Fruit fly (Drosophila melanogaster) whole organism, embryonic: Measurements from ENCODE around the gene CG10298.

ENCODE experiments used
- Abd-B ChIP-seq: fragments of 200-800 bp; sonication (Bioruptor generic); optimal IDR thresholded peaks from 2 replicates; lab custom pipeline; 2018; ENCODE audit warnings: missing biosample characterization, mild to moderate bottlenecking, missing genetic modification characterization, moderate library complexity
- Awh ChIP-seq: fragments of 200-800 bp; sonication (Bioruptor generic); IDR thresholded peaks from 2 replicates; pipeline ENCODE4, ENCODE4 v1.3.6; 2022; ENCODE audit warnings: missing biosample characterization, missing genetic modification characterization
- B-H1 ChIP-seq: fragments of 200-800 bp; sonication (Bioruptor generic); IDR thresholded peaks from 3 replicates; pipeline ENCODE4 v1.3.6; 2022; ENCODE audit warnings: missing biosample characterization, missing genetic modification characterization
- BEAF-32 ChIP-seq: fragments of 200-800 bp; sonication (Bioruptor generic); optimal IDR thresholded peaks from 3 replicates; lab custom pipeline; 2017; ENCODE audit warnings: missing biosample characterization, missing genetic modification characterization, mild to moderate bottlenecking, moderate library complexity, missing genetic modification reagents
- CG10366 ChIP-seq: fragments of 200-800 bp; sonication (Bioruptor generic); IDR thresholded peaks from 2 replicates; pipeline ENCODE4 v1.3.6; 2022; ENCODE audit warnings: missing biosample characterization, missing genetic modification characterization
- CG11456 ChIP-seq: fragments of 200-800 bp; sonication (Bioruptor generic); IDR thresholded peaks from 3 replicates; pipeline ENCODE4 v1.3.6; 2022; ENCODE audit warnings: missing biosample characterization, missing genetic modification characterization
- CG12299 ChIP-seq: fragments of 200-800 bp; sonication (Bioruptor generic); optimal IDR thresholded peaks from 2 replicates; lab custom pipeline; 2018; ENCODE audit warnings: missing biosample characterization, mild to moderate bottlenecking, missing genetic modification characterization
- CG1233 ChIP-seq: fragments of 200-800 bp; sonication (Bioruptor generic); optimal IDR thresholded peaks from 4 replicates; lab custom pipeline; 2018; ENCODE audit warnings: missing biosample characterization, mild to moderate bottlenecking, missing genetic modification characterization
- CG14441 ChIP-seq: fragments of 200-800 bp; sonication (Bioruptor generic); IDR thresholded peaks from 2 replicates; pipeline ENCODE4 v1.3.6; 2022; ENCODE audit warnings: missing biosample characterization, missing genetic modification characterization
- CG1529 ChIP-seq: fragments of 200-800 bp; sonication (Bioruptor generic); optimal IDR thresholded peaks from 3 replicates; lab custom pipeline; 2018; ENCODE audit warnings: missing biosample characterization, missing genetic modification characterization
- CG17568 ChIP-seq: fragments of 200-800 bp; sonication (Bioruptor generic); optimal IDR thresholded peaks from 2 replicates; lab custom pipeline; 2018; ENCODE audit warnings: missing biosample characterization, mild to moderate bottlenecking, missing genetic modification characterization, moderate library complexity
- CG18476 ChIP-seq: fragments of 200-800 bp; sonication (Bioruptor generic); optimal IDR thresholded peaks from 2 replicates; lab custom pipeline; 2016; ENCODE audit warnings: missing biosample characterization, mild to moderate bottlenecking, missing genetic modification characterization
- CG30403 ChIP-seq: fragments of 200-800 bp; sonication (Bioruptor generic); optimal IDR thresholded peaks from 3 replicates; lab custom pipeline; 2016; ENCODE audit warnings: missing biosample characterization, missing genetic modification characterization
- CG3163 ChIP-seq: fragments of 200-800 bp; sonication (Bioruptor generic); optimal IDR thresholded peaks from 3 replicates; lab custom pipeline; 2016; ENCODE audit warnings: missing biosample characterization, missing genetic modification characterization
- CG3407 ChIP-seq: fragments of 200-800 bp; sonication (Bioruptor generic); optimal IDR thresholded peaks from 2 replicates; lab custom pipeline; 2018; ENCODE audit warnings: missing biosample characterization, mild to moderate bottlenecking, missing genetic modification characterization
- CG34422 ChIP-seq: fragments of 200-800 bp; sonication (Bioruptor generic); IDR thresholded peaks from 3 replicates; pipeline ENCODE4 v1.3.6; 2022; ENCODE audit warnings: missing biosample characterization, missing genetic modification characterization
- CG5180 ChIP-seq: fragments of 200-800 bp; sonication (Bioruptor generic); optimal IDR thresholded peaks from 3 replicates; lab custom pipeline; 2017; ENCODE audit warnings: missing biosample characterization, missing genetic modification characterization, mild to moderate bottlenecking, moderate library complexity, missing genetic modification reagents
- CG6654 ChIP-seq: fragments of 200-800 bp; sonication (Bioruptor generic); optimal IDR thresholded peaks from 2 replicates; lab custom pipeline; 2017; ENCODE audit warnings: missing biosample characterization, mild to moderate bottlenecking, missing genetic modification characterization
- CG6689 ChIP-seq: fragments of 200-800 bp; sonication (Bioruptor generic); IDR thresholded peaks from 2 replicates; pipeline ENCODE4 v1.3.6; 2022; ENCODE audit warnings: missing biosample characterization, missing genetic modification characterization
- CG6813 ChIP-seq: fragments of 200-800 bp; sonication (Bioruptor generic); optimal IDR thresholded peaks from 2 replicates; lab custom pipeline; 2017; ENCODE audit warnings: missing biosample characterization, missing genetic modification characterization, mild to moderate bottlenecking, moderate library complexity, missing genetic modification reagents
- CG7963 ChIP-seq: fragments of 200-800 bp; sonication (Bioruptor generic); IDR thresholded peaks from 3 replicates; pipeline ENCODE4 v1.3.6; 2022; ENCODE audit warnings: missing biosample characterization, missing genetic modification characterization; ENCODE audit not compliant: partially characterized antibody
- CG9932 ChIP-seq: fragments of 200-800 bp; sonication (Bioruptor generic); IDR thresholded peaks from 2 replicates; pipeline ENCODE4 v1.3.6; 2022; ENCODE audit warnings: missing biosample characterization, missing genetic modification characterization
- Dip2 ChIP-seq: fragments of 200-800 bp; sonication (Bioruptor generic); IDR thresholded peaks from 2 replicates; pipeline ENCODE4 v1.3.6; 2022; ENCODE audit warnings: missing biosample characterization, missing genetic modification characterization
- Dip3 ChIP-seq: fragments of 200-800 bp; sonication (Bioruptor generic); optimal IDR thresholded peaks from 3 replicates; lab custom pipeline; 2016; ENCODE audit warnings: missing biosample characterization, missing genetic modification characterization
- Dref ChIP-seq: fragments of 200-800 bp; sonication (Bioruptor generic); IDR thresholded peaks from 2 replicates; pipeline ENCODE4 v1.3.6; 2022; ENCODE audit warnings: missing biosample characterization, missing genetic modification characterization
- HLH3B ChIP-seq: fragments of 200-800 bp; sonication (Bioruptor generic); IDR thresholded peaks from 2 replicates; pipeline ENCODE4 v1.3.6; 2022; ENCODE audit warnings: missing biosample characterization, missing genetic modification characterization
- HmgD ChIP-seq: fragments of 200-800 bp; sonication (Bioruptor generic); optimal IDR thresholded peaks from 3 replicates; lab custom pipeline; 2016; ENCODE audit warnings: missing biosample characterization, missing genetic modification characterization
- Hsf ChIP-seq: fragments of 200-800 bp; sonication (Bioruptor generic); optimal IDR thresholded peaks from 3 replicates; lab custom pipeline; 2016; ENCODE audit warnings: missing biosample characterization, missing genetic modification characterization
- Stat92E ChIP-seq, 3 experiments: fragments of >200 bp in 2 of 3; fragments of 200-800 bp in 1 of 3; sonication (Bioruptor generic) in 1 of 3; optimal IDR thresholded peaks; 2 replicates each; lab custom pipeline; 2017 to 2019; ENCODE audit warnings: missing biosample characterization in 3 of 3, missing genetic modification characterization in 3 of 3, mild to moderate bottlenecking in 1 of 3, moderate library complexity in 1 of 3
- bsh ChIP-seq, 2 experiments: fragments of 200-800 bp; sonication (Bioruptor generic); optimal IDR thresholded peaks; 2 replicates each; lab custom pipeline; 2017 to 2018; ENCODE audit warnings: mild to moderate bottlenecking in 2 of 2, missing biosample characterization in 2 of 2, missing genetic modification characterization in 2 of 2, moderate library complexity in 1 of 2
- crc ChIP-seq: fragments of 200-800 bp; sonication (Bioruptor generic); optimal IDR thresholded peaks from 2 replicates; lab custom pipeline; 2016; ENCODE audit warnings: missing biosample characterization, missing genetic modification characterization
- dmrt11E ChIP-seq: fragments of 200-800 bp; sonication (Bioruptor generic); optimal IDR thresholded peaks from 3 replicates; lab custom pipeline; 2018; ENCODE audit warnings: missing biosample characterization, mild to moderate bottlenecking, missing genetic modification characterization, moderate library complexity
- eve ChIP-seq, 2 experiments: fragments of >200 bp; optimal IDR thresholded peaks; 2 replicates each; lab custom pipeline; 2017; ENCODE audit warnings: missing biosample characterization in 2 of 2, missing genetic modification characterization in 2 of 2
- fd3F ChIP-seq: fragments of 200-800 bp; sonication (Bioruptor generic); optimal IDR thresholded peaks from 2 replicates; lab custom pipeline; 2018; ENCODE audit warnings: missing biosample characterization, mild to moderate bottlenecking, missing genetic modification characterization, moderate library complexity
- fru ChIP-seq: fragments of >200 bp; optimal IDR thresholded peaks from 2 replicates; lab custom pipeline; 2017
- gsb ChIP-seq: fragments of 200-800 bp; sonication (Bioruptor generic); IDR thresholded peaks from 2 replicates; pipeline ENCODE4 v1.3.6; 2022; ENCODE audit warnings: missing biosample characterization, missing genetic modification characterization
- gsb-n ChIP-seq: fragments of 200-800 bp; sonication (Bioruptor generic); optimal IDR thresholded peaks from 3 replicates; lab custom pipeline; 2018; ENCODE audit warnings: missing biosample characterization, mild to moderate bottlenecking, missing genetic modification characterization
- h ChIP-seq: fragments of >200 bp; optimal IDR thresholded peaks from 2 replicates; lab custom pipeline; 2017
- ken ChIP-seq: fragments of 200-800 bp; sonication (Bioruptor generic); IDR thresholded peaks from 3 replicates; pipeline ENCODE4 v1.3.6; 2022; ENCODE audit warnings: missing biosample characterization, missing genetic modification characterization
- lilli ChIP-seq: fragments of 200-800 bp; sonication (Bioruptor generic); optimal IDR thresholded peaks from 3 replicates; lab custom pipeline; 2016; ENCODE audit warnings: missing biosample characterization, missing genetic modification characterization
- oc ChIP-seq: fragments of 200-800 bp; sonication (Bioruptor generic); optimal IDR thresholded peaks from 2 replicates; lab custom pipeline; 2018; ENCODE audit warnings: missing biosample characterization, mild to moderate bottlenecking, missing genetic modification characterization, moderate library complexity
- onecut ChIP-seq: fragments of 200-800 bp; sonication (Bioruptor generic); IDR thresholded peaks from 2 replicates; pipeline ENCODE4 v1.3.6; 2022; ENCODE audit warnings: missing biosample characterization, missing genetic modification characterization
- org-1 ChIP-seq: fragments of 200-800 bp; sonication (Bioruptor generic); optimal IDR thresholded peaks from 2 replicates; lab custom pipeline; 2017; ENCODE audit warnings: missing biosample characterization, missing genetic modification characterization
- p53 ChIP-seq: fragments of 200-800 bp; sonication (Bioruptor generic); optimal IDR thresholded peaks from 2 replicates; lab custom pipeline; 2016; ENCODE audit warnings: missing biosample characterization, missing genetic modification characterization
- salm ChIP-seq: fragments of 200-800 bp; sonication (Bioruptor generic); optimal IDR thresholded peaks from 2 replicates; lab custom pipeline; 2018; ENCODE audit warnings: missing biosample characterization, mild to moderate bottlenecking, missing genetic modification characterization
- sim ChIP-seq: fragments of 200-800 bp; sonication (Bioruptor generic); IDR thresholded peaks from 2 replicates; pipeline ENCODE4 v1.3.6; 2022; ENCODE audit warnings: missing biosample characterization, missing genetic modification characterization
- stwl ChIP-seq: fragments of 200-800 bp; sonication (Bioruptor generic); optimal IDR thresholded peaks from 3 replicates; lab custom pipeline; 2018; ENCODE audit warnings: missing biosample characterization, mild to moderate bottlenecking, missing genetic modification characterization, moderate library complexity
- tll ChIP-seq, 2 experiments: fragments of 200-800 bp in 1 of 2; fragments of >200 bp in 1 of 2; sonication (Bioruptor generic) in 1 of 2; optimal IDR thresholded peaks; 2 replicates each; lab custom pipeline; 2017 to 2019; ENCODE audit warnings: missing biosample characterization in 2 of 2, missing genetic modification characterization in 2 of 2, mild to moderate bottlenecking in 1 of 2, moderate library complexity in 1 of 2
- z ChIP-seq: fragments of 200-800 bp; sonication (Bioruptor generic); IDR thresholded peaks from 3 replicates; pipeline ENCODE4 v1.3.6; 2022; ENCODE audit warnings: missing biosample characterization, missing genetic modification characterization

Gene CG10298

DNA sequence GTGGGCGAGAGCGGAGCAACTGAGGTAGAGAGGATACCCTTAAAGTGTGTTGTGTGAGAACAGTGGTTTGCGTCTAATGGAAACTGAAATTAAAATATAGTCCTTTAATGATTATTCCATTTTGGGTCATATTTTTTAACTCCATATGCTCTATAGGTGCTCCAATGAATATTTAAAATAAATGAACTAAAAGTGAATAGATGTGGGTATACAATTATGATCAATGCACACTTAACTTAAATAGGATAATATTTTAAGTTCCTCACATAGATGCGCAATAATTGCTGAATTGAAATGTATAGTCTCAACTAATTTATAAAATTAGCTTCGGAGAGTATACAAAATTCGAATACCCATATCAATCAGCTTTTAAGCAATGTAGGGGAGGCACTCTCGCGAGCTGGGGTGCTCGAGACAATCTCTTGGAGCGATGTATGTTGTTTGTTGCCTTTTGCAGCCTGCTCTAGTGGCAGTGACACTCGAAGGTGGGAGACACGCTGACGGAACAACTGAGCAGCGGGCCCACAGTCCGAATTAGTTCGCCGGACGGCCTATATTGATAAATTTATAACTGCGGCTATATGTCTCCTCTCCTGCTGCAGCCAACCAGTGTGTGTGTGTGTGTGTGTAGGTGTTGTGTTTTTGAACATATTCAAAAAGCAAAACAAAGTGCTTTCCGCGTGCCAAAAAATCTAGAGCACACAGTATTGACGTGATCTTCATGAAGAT, 11.0 kb downstream of the CG10298 start (continued):
- TF ChIP-seq Dip2 (GFP tag; lab: Robert Waterston, UW) (no peak), CG6654 (peak; percentile 48), CG3163 (GFP tag; lab: Kevin White, UChicago) (peak; percentile 12), dmrt11E (tag; lab: Kevin White, UChicago) (peak; percentile 76), HLH3B (GFP tag; lab: Robert Waterston, UW) (peak; percentile 45; the same call in 1 of the 2 replicates), Hsf (GFP tag; lab: Kevin White, UChicago) (peak; percentile 82), fru (no peak), org-1 (GFP tag; lab: Kevin White, UChicago) (peak; percentile 75), CG11456 (GFP tag; lab: Robert Waterston, UW) (no peak), Abd-B (GFP tag; lab: Kevin White, UChicago) (no peak), CG30403 (GFP tag; lab: Kevin White, UChicago) (peak; percentile 86), salm (peak; percentile 55), CG3407 (GFP tag; lab: Kevin White, UChicago) (no peak), B-H1 (GFP tag; lab: Robert Waterston, UW) (peak; percentile 56; the same call in 2 of the 3 replicates), h (lab: Kevin White, UChicago) (no peak), stwl (no peak), CG34422 (0 out of 3 replicates have a peak, but pooled peaks have one; percentile 23), eve (GFP tag; optimal IDR thresholded peaks at IDR 0.05; lab: Kevin White, UChicago) (no peak), CG6813 (GFP tag; lab: Kevin White, UChicago) (peak; percentile 41), CG14441 (GFP tag; lab: Robert Waterston, UW) (peak; percentile 45), lilli (GFP tag; lab: Kevin White, UChicago) (peak; percentile 75), CG9932 (GFP tag; lab: Robert Waterston, UW) (no peak), BEAF-32 (peak; percentile 50), CG12299 (peak; percentile 52), crc (GFP tag; lab: Kevin White, UChicago) (peak; percentile 45), CG1529 (GFP tag; lab: Kevin White, UChicago) (no peak), onecut (GFP tag; lab: Robert Waterston, UW) (peak; percentile 23), CG6689 (GFP tag; lab: Robert Waterston, UW) (peak; percentile 84), gsb (GFP tag; lab: Robert Waterston, UW) (peak; percentile 61; the same call in 1 of the 2 replicates), tll (GFP tag; optimal IDR thresholded peaks at IDR 0.05; lab: Kevin White, UChicago) (no peak), Dref (GFP tag; lab: Robert Waterston, UW) (no peak; the same call in 1 of the 2 replicates), CG7963 (GFP tag; lab: Robert Waterston, UW) (no peak), CG18476 (GFP tag; lab: Kevin White, UChicago) (peak; percentile 72), Awh (GFP tag; lab: Robert Waterston, UW) (0 out of 2 replicates have a peak, but pooled peaks have one; percentile 47), p53 (GFP tag; lab: Kevin White, UChicago) (no peak), CG5180 (GFP tag; lab: Kevin White, UChicago) (peak; percentile 71), bsh (GFP tag; optimal IDR thresholded peaks at IDR 0.05; lab: Kevin White, UChicago) (peak; percentile 28 to 87), HmgD (peak; percentile 21), oc (tag; lab: Kevin White, UChicago) (no peak), CG1233 (GFP tag; lab: Kevin White, UChicago) (peak; percentile 73), ken (GFP tag; lab: Robert Waterston, UW) (peak; percentile 21; the same call in 1 of the 3 replicates), z (peak; percentile 79), Dip3 (GFP tag; lab: Kevin White, UChicago) (peak; percentile 57), CG17568 (GFP tag; lab: Kevin White, UChicago) (peak; percentile 47), CG10366 (GFP tag; lab: Robert Waterston, UW) (peak; percentile 39), gsb-n (tag; lab: Kevin White, UChicago) (no peak), sim (GFP tag; lab: Robert Waterston, UW) (peak; percentile 58; the same call in 1 of the 2 replicates), Stat92E (GFP tag; optimal IDR thresholded peaks at IDR 0.05; lab: Kevin White, UChicago) (peak in 1 of 3 experiments; percentile 9), fd3F (no peak)
